Worm (Caenorhabditis elegans): ENCODE results near the gene F44B9.9.

The F44B9.9 gene

ce11 chrIII:8017053-8017452 is 13.8 kb downstream of the F44B9.9 start:
- TF ChIP-seq flt-1 (GFP tag; IDR thresholded peaks at IDR 0.05) = no peak
- no peak for TF ChIP-seq tra-4 (tag; optimal IDR thresholded peaks at IDR 0.05)
- TF ChIP-seq pes-1 (GFP tag; IDR thresholded peaks at IDR 0.05) = no peak
- TF ChIP-seq F13C5.2 (tag; optimal IDR thresholded peaks at IDR 0.05) = no peak
- TF ChIP-seq aly-1 (tag; optimal IDR thresholded peaks at IDR 0.05) = no peak
- TF ChIP-seq ceh-13 (GFP tag; optimal IDR thresholded peaks at IDR 0.05) = no peak
- no peak for TF ChIP-seq hmbx-1 (tag; optimal IDR thresholded peaks at IDR 0.05)
- no peak for TF ChIP-seq scrt-1 (GFP tag; IDR thresholded peaks at IDR 0.05)
- no peak for TF ChIP-seq ets-7 (tag; optimal IDR thresholded peaks at IDR 0.05)
- TF ChIP-seq ceh-36 (tag; optimal IDR thresholded peaks at IDR 0.05) = no peak
- no peak for TF ChIP-seq sea-1 (GFP tag; conservative IDR thresholded peaks at IDR 0.05)
- no peak for TF ChIP-seq hnd-1 (tag; optimal IDR thresholded peaks at IDR 0.05)
- TF ChIP-seq tbx-37 (GFP tag; conservative IDR thresholded peaks at IDR 0.05) = no peak
- TF ChIP-seq tbx-11 (GFP tag; IDR thresholded peaks at IDR 0.05) = no peak
- TF ChIP-seq ama-1 (optimal IDR thresholded peaks at IDR 0.05) = no peak
- TF ChIP-seq B0310.2 (tag; optimal IDR thresholded peaks at IDR 0.05) = no peak
- TF ChIP-seq hmg-4 (GFP tag; optimal IDR thresholded peaks at IDR 0.05) = no peak

- TF ChIP-seq flt-1 (GFP tag; IDR thresholded peaks at IDR 0.05) = no peak
- TF ChIP-seq tra-4 (tag; optimal IDR thresholded peaks at IDR 0.05) = no peak
- TF ChIP-seq pes-1 (GFP tag; IDR thresholded peaks at IDR 0.05) = no peak
- no peak for TF ChIP-seq F13C5.2 (tag; optimal IDR thresholded peaks at IDR 0.05)
- TF ChIP-seq hmg-4 (GFP tag; optimal IDR thresholded peaks at IDR 0.05) = no peak
- no peak for TF ChIP-seq ama-1 (optimal IDR thresholded peaks at IDR 0.05)
- TF ChIP-seq tbx-37 (GFP tag; conservative IDR thresholded peaks at IDR 0.05) = no peak
- no peak for TF ChIP-seq scrt-1 (GFP tag; IDR thresholded peaks at IDR 0.05)
- no peak for TF ChIP-seq ceh-13 (GFP tag; optimal IDR thresholded peaks at IDR 0.05)
- no peak for TF ChIP-seq ceh-36 (tag; optimal IDR thresholded peaks at IDR 0.05)
- no peak for TF ChIP-seq ets-7 (tag; optimal IDR thresholded peaks at IDR 0.05)
- TF ChIP-seq hmbx-1 (tag; optimal IDR thresholded peaks at IDR 0.05) = no peak
- no peak for TF ChIP-seq sea-1 (GFP tag; conservative IDR thresholded peaks at IDR 0.05)
- TF ChIP-seq tbx-11 (GFP tag; IDR thresholded peaks at IDR 0.05) = no peak
- no peak for TF ChIP-seq aly-1 (tag; optimal IDR thresholded peaks at IDR 0.05)
- no peak for TF ChIP-seq B0310.2 (tag; optimal IDR thresholded peaks at IDR 0.05)
- TF ChIP-seq hnd-1 (tag; optimal IDR thresholded peaks at IDR 0.05) = no peak
Measured at ce11 chrIII:8016438-8016837, 14.4 kb downstream of the F44B9.9 start, which contains the start of gene F44B9.5. Gene F44B9.5, minus strand, starts transcription at chrIII:8016538.

- no peak for TF ChIP-seq tbx-37 (GFP tag; conservative IDR thresholded peaks at IDR 0.05)
- no peak for TF ChIP-seq hnd-1 (tag; optimal IDR thresholded peaks at IDR 0.05)
- no peak for TF ChIP-seq hmbx-1 (tag; optimal IDR thresholded peaks at IDR 0.05)
- TF ChIP-seq F13C5.2 (tag; optimal IDR thresholded peaks at IDR 0.05) = no peak
- TF ChIP-seq ets-7 (tag; optimal IDR thresholded peaks at IDR 0.05) = no peak
- TF ChIP-seq tbx-11 (GFP tag; IDR thresholded peaks at IDR 0.05) = no peak
- TF ChIP-seq pes-1 (GFP tag; IDR thresholded peaks at IDR 0.05) = no peak
- no peak for TF ChIP-seq scrt-1 (GFP tag; IDR thresholded peaks at IDR 0.05)
- TF ChIP-seq aly-1 (tag; optimal IDR thresholded peaks at IDR 0.05) = no peak
- TF ChIP-seq tra-4 (tag; optimal IDR thresholded peaks at IDR 0.05) = no peak
- TF ChIP-seq ceh-13 (GFP tag; optimal IDR thresholded peaks at IDR 0.05) = no peak
Measured at ce11 chrIII:8013582-8013981, 17.3 kb downstream of the F44B9.9 start.

ce11 chrIII:8010260-8010822 is 20.5 kb downstream of the F44B9.9 start, which contains the start of gene cit-1.2:
Gene cit-1.2, plus strand, starts transcription at chrIII:8010772.
- TF ChIP-seq flt-1 (GFP tag; IDR thresholded peaks at IDR 0.05) (no peak), tbx-37 (GFP tag; conservative IDR thresholded peaks at IDR 0.05) (no peak), tbx-11 (GFP tag; IDR thresholded peaks at IDR 0.05) (no peak), F13C5.2 (tag; optimal IDR thresholded peaks at IDR 0.05) (no peak), aly-1 (tag; optimal IDR thresholded peaks at IDR 0.05) (no peak), hnd-1 (tag; optimal IDR thresholded peaks at IDR 0.05) (no peak), tra-4 (tag; optimal IDR thresholded peaks at IDR 0.05) (no peak)

- TF ChIP-seq tra-4 (tag; optimal IDR thresholded peaks at IDR 0.05) (no peak), ama-1 (optimal IDR thresholded peaks at IDR 0.05) (no peak), aly-1 (tag; optimal IDR thresholded peaks at IDR 0.05) (no peak), ceh-36 (tag; optimal IDR thresholded peaks at IDR 0.05) (no peak), sea-1 (GFP tag; conservative IDR thresholded peaks at IDR 0.05) (no peak), scrt-1 (GFP tag; IDR thresholded peaks at IDR 0.05) (no peak), tbx-11 (GFP tag; IDR thresholded peaks at IDR 0.05) (no peak), tbx-37 (GFP tag; conservative IDR thresholded peaks at IDR 0.05) (no peak), hnd-1 (tag; optimal IDR thresholded peaks at IDR 0.05) (no peak), hmg-4 (GFP tag; optimal IDR thresholded peaks at IDR 0.05) (no peak), hmbx-1 (tag; optimal IDR thresholded peaks at IDR 0.05) (no peak), flt-1 (GFP tag; IDR thresholded peaks at IDR 0.05) (no peak), F13C5.2 (tag; optimal IDR thresholded peaks at IDR 0.05) (no peak), ets-7 (tag; optimal IDR thresholded peaks at IDR 0.05) (no peak), B0310.2 (tag; optimal IDR thresholded peaks at IDR 0.05) (no peak), ceh-13 (GFP tag; optimal IDR thresholded peaks at IDR 0.05) (no peak), pes-1 (GFP tag; IDR thresholded peaks at IDR 0.05) (no peak)
Measured at ce11 chrIII:8009769-8010168, 21.1 kb downstream of the F44B9.9 start, which contains the start of gene cit-1.1. Gene cit-1.1, minus strand, starts transcription at chrIII:8009821.

ce11 chrIII:8004091-8004490 is 26.8 kb downstream of the F44B9.9 start, which contains the start of gene C06G4.6:
Gene C06G4.6, plus strand, starts transcription at chrIII:8004391.
- TF ChIP-seq hnd-1 (tag; optimal IDR thresholded peaks at IDR 0.05) (no peak), tbx-37 (GFP tag; conservative IDR thresholded peaks at IDR 0.05) (no peak), hmg-4 (GFP tag; optimal IDR thresholded peaks at IDR 0.05) (no peak), hmbx-1 (tag; optimal IDR thresholded peaks at IDR 0.05) (no peak), ets-7 (tag; optimal IDR thresholded peaks at IDR 0.05) (no peak), ama-1 (optimal IDR thresholded peaks at IDR 0.05) (no peak), pes-1 (GFP tag; IDR thresholded peaks at IDR 0.05) (no peak), B0310.2 (tag; optimal IDR thresholded peaks at IDR 0.05) (no peak), tra-4 (tag; optimal IDR thresholded peaks at IDR 0.05) (no peak), scrt-1 (GFP tag; IDR thresholded peaks at IDR 0.05) (no peak), ceh-13 (GFP tag; optimal IDR thresholded peaks at IDR 0.05) (no peak), tbx-11 (GFP tag; IDR thresholded peaks at IDR 0.05) (no peak), aly-1 (tag; optimal IDR thresholded peaks at IDR 0.05) (no peak), ceh-36 (tag; optimal IDR thresholded peaks at IDR 0.05) (no peak), sea-1 (GFP tag; conservative IDR thresholded peaks at IDR 0.05) (no peak), flt-1 (GFP tag; IDR thresholded peaks at IDR 0.05) (no peak)

- no peak for TF ChIP-seq ets-7 (tag; optimal IDR thresholded peaks at IDR 0.05)
Measured at ce11 chrIII:8001557-8001956, 29.3 kb downstream of the F44B9.9 start.

All from whole organism, early embryonic.